Worm (Caenorhabditis elegans): ENCODE data around the gene Y9C9A.5.
A peak's percentile ranks its signal among the peaks of the same experiment; 100 is the strongest.

- TF ChIP-seq F10B5.3 (tag; optimal IDR thresholded peaks at IDR 0.05) (no peak), unc-130 (GFP tag; optimal IDR thresholded peaks at IDR 0.05) (no peak), lin-39 (tag; optimal IDR thresholded peaks at IDR 0.05) (no peak), mxl-2 (GFP tag; conservative IDR thresholded peaks at IDR 0.05) (no peak), skn-1 (tag; optimal IDR thresholded peaks at IDR 0.05) (no peak), nhr-76 (tag; optimal IDR thresholded peaks at IDR 0.05) (no peak), snpc-4 (tag; optimal IDR thresholded peaks at IDR 0.05) (no peak), ztf-11 (tag; optimal IDR thresholded peaks at IDR 0.05) (no peak), ceh-82 (tag; optimal IDR thresholded peaks at IDR 0.05) (no peak), spr-1 (tag; optimal IDR thresholded peaks at IDR 0.05) (no peak), dmd-8 (GFP tag; IDR thresholded peaks at IDR 0.05) (no peak), nhr-28 (tag; optimal IDR thresholded peaks at IDR 0.05) (no peak), unc-62 (GFP tag; optimal IDR thresholded peaks at IDR 0.05 in 1 of 2) (peak in 1 of 2 experiments; percentile 96), unc-62 (tag; optimal IDR thresholded peaks at IDR 0.05) (no peak)
Measured at ce11 chrIV:4982477-4982876, 40.7 kb downstream of the Y9C9A.5 start, which contains the start of gene E03H12.4.
